Worm (Caenorhabditis elegans): Measurements from ENCODE around the gene jhdm-1.
A peak's percentile ranks its signal among the peaks of the same experiment; 100 is the strongest.

jhdm-1 gene

ce11 chrIII:6482918-6483317 lies 28.6 kb downstream of the jhdm-1 start, which contains the start of gene chtb-2:
chtb-2 (plus strand) TSS chrIII:6483218.
- TF ChIP-seq Y53F4B.3 (GFP tag; IDR thresholded peaks at IDR 0.05): no peak
- TF ChIP-seq nfya-1 (tag; optimal IDR thresholded peaks at IDR 0.05; ENCODE audit: borderline replicate concordance, insufficient read depth): no peak
- no peak for TF ChIP-seq tbp1 (GFP tag; optimal IDR thresholded peaks at IDR 0.05)
- TF ChIP-seq F57C9.4 (tag; optimal IDR thresholded peaks at IDR 0.05): no peak
- TF ChIP-seq ama-1 (optimal IDR thresholded peaks at IDR 0.05): no peak
- TF ChIP-seq ama-1 (GFP tag; optimal IDR thresholded peaks at IDR 0.05): no peak
- no peak for TF ChIP-seq lin-40 (tag; optimal IDR thresholded peaks at IDR 0.05)
- TF ChIP-seq ceh-91 (GFP tag; IDR thresholded peaks at IDR 0.05): no peak
- TF ChIP-seq die-1 (tag; optimal IDR thresholded peaks at IDR 0.05): no peak
- no peak for TF ChIP-seq tlf-1 (GFP tag; optimal IDR thresholded peaks at IDR 0.05)
- no peak for TF ChIP-seq akir-1 (GFP tag; optimal IDR thresholded peaks at IDR 0.05)
- no peak for TF ChIP-seq ets-4 (GFP tag; optimal IDR thresholded peaks at IDR 0.05)
- TF ChIP-seq ztf-25 (GFP tag; IDR thresholded peaks at IDR 0.05): no peak

ce11 chrIII:6488916-6489315 lies 34.6 kb downstream of the jhdm-1 start:
- peak; percentile 73 for TF ChIP-seq snpc-1.3 (tag; optimal IDR thresholded peaks at IDR 0.05; ENCODE audit: insufficient read depth)
- TF ChIP-seq akir-1 (GFP tag; optimal IDR thresholded peaks at IDR 0.05): no peak
- peak; percentile 24 for TF ChIP-seq dpl-1 (GFP tag; optimal IDR thresholded peaks at IDR 0.05)
- TF ChIP-seq attf-3 (GFP tag; conservative IDR thresholded peaks at IDR 0.05): 0 out of 2 replicates have a peak, but pooled peaks have one; percentile 12
- TF ChIP-seq snpc-1.1 (tag; optimal IDR thresholded peaks at IDR 0.05; ENCODE audit: insufficient read depth): no peak
- peak; percentile 60; the same call in 1 of the 2 replicates for TF ChIP-seq nfyb-1 (GFP tag; IDR thresholded peaks at IDR 0.05)
- TF ChIP-seq F57A8.1 (GFP tag; optimal IDR thresholded peaks at IDR 0.05): no peak
- peak; percentile 61 for TF ChIP-seq efl-1 (GFP tag; optimal IDR thresholded peaks at IDR 0.05)
- no peak for TF ChIP-seq snpc-4 (GFP tag; optimal IDR thresholded peaks at IDR 0.05)
- peak in 1 of 4 experiments; percentile 1 for TF ChIP-seq snpc-4 (tag; optimal IDR thresholded peaks at IDR 0.05)
- TF ChIP-seq lin-54 (GFP tag; optimal IDR thresholded peaks at IDR 0.05): peak; percentile 51
- no peak for TF ChIP-seq ekl-4 (GFP tag; IDR thresholded peaks at IDR 0.05)
- TF ChIP-seq F23B12.7 (tag; optimal IDR thresholded peaks at IDR 0.05; ENCODE audit: insufficient read depth): peak; percentile 43
- no peak for TF ChIP-seq Y95B8A.8 (GFP tag; IDR thresholded peaks at IDR 0.05)
- TF ChIP-seq F33H1.4 (GFP tag; IDR thresholded peaks at IDR 0.05): peak; percentile 34; the same call in 1 of the 2 replicates
- no peak for TF ChIP-seq pha-4 (tag; optimal IDR thresholded peaks at IDR 0.05)
- peak; percentile 47; the same call in 1 of the 2 replicates for TF ChIP-seq madf-6 (GFP tag; IDR thresholded peaks at IDR 0.05)
- no peak for TF ChIP-seq unc-130 (GFP tag; optimal IDR thresholded peaks at IDR 0.05)
- 0 out of 2 replicates have a peak, but pooled peaks have one; percentile 9 for TF ChIP-seq hmg-1.2 (GFP tag; IDR thresholded peaks at IDR 0.05)
- peak; percentile 52 for TF ChIP-seq snpc-3.4 (tag; optimal IDR thresholded peaks at IDR 0.05)
- TF ChIP-seq lsl-1 (GFP tag; optimal IDR thresholded peaks at IDR 0.05): no peak
- TF ChIP-seq T07F8.4 (tag; optimal IDR thresholded peaks at IDR 0.05): no peak
- no peak for TF ChIP-seq Y56A3A.18 (GFP tag; IDR thresholded peaks at IDR 0.05)

ce11 chrIII:6489493-6489892 lies 35.2 kb downstream of the jhdm-1 start, which contains the start of gene rpt-3:
rpt-3 (plus strand) TSS chrIII:6489793.
- TF ChIP-seq madf-6 (GFP tag; IDR thresholded peaks at IDR 0.05): peak; percentile 33
- TF ChIP-seq lsl-1 (GFP tag; optimal IDR thresholded peaks at IDR 0.05): no peak
- no peak for TF ChIP-seq hsf-1 (GFP tag; IDR thresholded peaks at IDR 0.05)
- no peak for TF ChIP-seq F33H1.4 (GFP tag; IDR thresholded peaks at IDR 0.05)
- no peak for TF ChIP-seq egl-44 (GFP tag; IDR thresholded peaks at IDR 0.05)
- no peak for TF ChIP-seq ztf-26 (tag; optimal IDR thresholded peaks at IDR 0.05)
